Fruit fly (Drosophila melanogaster) whole organism, embryonic: Measurements from ENCODE around the gene r-cup.

Source experiments
- Adf1 ChIP-seq: fragments of 200-800 bp; sonication (Bioruptor generic); IDR thresholded peaks from 2 replicates; pipeline ENCODE4 v1.3.6; 2022; ENCODE audit warnings: missing biosample characterization, missing genetic modification characterization
- Atf3 ChIP-seq: fragments of 200-800 bp; sonication (Bioruptor generic); optimal IDR thresholded peaks from 3 replicates; lab custom pipeline; 2016; ENCODE audit warnings: missing biosample characterization, missing genetic modification characterization
- CG1024 ChIP-seq: fragments of 200-800 bp; sonication (Bioruptor generic); IDR thresholded peaks from 2 replicates; pipeline ENCODE4 v1.3.6; 2022; ENCODE audit warnings: missing biosample characterization, missing genetic modification characterization
- CG12104 ChIP-seq: fragments of 200-800 bp; sonication (Bioruptor generic); optimal IDR thresholded peaks from 3 replicates; lab custom pipeline; 2016; ENCODE audit warnings: missing biosample characterization, missing genetic modification characterization
- CG12659 ChIP-seq: fragments of 200-800 bp; sonication (Bioruptor generic); optimal IDR thresholded peaks from 3 replicates; lab custom pipeline; 2017; ENCODE audit warnings: mild to moderate bottlenecking, missing biosample characterization, missing genetic modification reagents, missing genetic modification characterization
- CG15011 ChIP-seq: fragments of 200-800 bp; sonication (Bioruptor generic); optimal IDR thresholded peaks from 3 replicates; lab custom pipeline; 2018; ENCODE audit warnings: missing biosample characterization, mild to moderate bottlenecking, missing genetic modification characterization
- CG15073 ChIP-seq: fragments of 200-800 bp; sonication (Bioruptor generic); optimal IDR thresholded peaks from 2 replicates; lab custom pipeline; 2016; ENCODE audit warnings: missing biosample characterization, missing genetic modification characterization
- CG17385 ChIP-seq: fragments of 200-800 bp; sonication (Bioruptor generic); optimal IDR thresholded peaks from 3 replicates; lab custom pipeline; 2018; ENCODE audit warnings: missing biosample characterization, mild to moderate bottlenecking, missing genetic modification characterization
- CG17912 ChIP-seq: fragments of 200-800 bp; sonication (Bioruptor generic); optimal IDR thresholded peaks from 2 replicates; lab custom pipeline; 2018; ENCODE audit warnings: missing biosample characterization, mild to moderate bottlenecking, missing genetic modification characterization
- CG2116 ChIP-seq: fragments of 200-800 bp; sonication (Bioruptor generic); optimal IDR thresholded peaks from 3 replicates; lab custom pipeline; 2018; ENCODE audit warnings: missing biosample characterization, mild to moderate bottlenecking, missing genetic modification characterization
- CG31224 ChIP-seq: fragments of 200-800 bp; sonication (Bioruptor generic); IDR thresholded peaks from 2 replicates; pipeline ENCODE4 v1.3.6; 2022; ENCODE audit warnings: missing biosample characterization, missing genetic modification characterization
- CG34224 ChIP-seq: fragments of 200-800 bp; sonication (Bioruptor generic); IDR thresholded peaks from 3 replicates; pipeline ENCODE4 v1.3.6; 2022; ENCODE audit warnings: missing biosample characterization, missing genetic modification characterization; ENCODE audit not compliant: partially characterized antibody
- CG42726 ChIP-seq: fragments of 200-800 bp; sonication (Bioruptor generic); IDR thresholded peaks from 2 replicates; pipeline ENCODE4 v1.3.6; 2022; ENCODE audit warnings: missing biosample characterization, missing genetic modification characterization; ENCODE audit not compliant: partially characterized antibody
- CG4360 ChIP-seq: fragments of 200-800 bp; sonication (Bioruptor generic); IDR thresholded peaks from 2 replicates; pipeline ENCODE4 v1.3.6; 2022; ENCODE audit warnings: missing biosample characterization, missing genetic modification characterization
- CG5953 ChIP-seq: fragments of 200-800 bp; sonication (Bioruptor generic); IDR thresholded peaks from 2 replicates; pipeline ENCODE4 v1.3.6; 2022; ENCODE audit warnings: missing biosample characterization, missing genetic modification characterization
- CG9797 ChIP-seq: fragments of 200-800 bp; sonication (Bioruptor generic); optimal IDR thresholded peaks from 3 replicates; lab custom pipeline; 2018; ENCODE audit warnings: missing biosample characterization, mild to moderate bottlenecking, missing genetic modification characterization
- CTCF ChIP-seq: fragments of 200-800 bp; sonication (Bioruptor generic); optimal IDR thresholded peaks from 2 replicates; lab custom pipeline; 2017; ENCODE audit warnings: missing biosample characterization, mild to moderate bottlenecking, missing genetic modification characterization, moderate library complexity
- D19A ChIP-seq: fragments of 200-800 bp; optimal IDR thresholded peaks from 3 replicates; lab custom pipeline; 2019; ENCODE audit warnings: missing biosample characterization, mild to moderate bottlenecking, missing genetic modification characterization, moderate library complexity
- Dfd ChIP-seq, 2 experiments: fragments of >200 bp; optimal IDR thresholded peaks; 2 replicates each; lab custom pipeline; 2017; ENCODE audit warnings: missing biosample characterization in 2 of 2, missing genetic modification characterization in 2 of 2
- Dref ChIP-seq: fragments of 200-800 bp; sonication (Bioruptor generic); IDR thresholded peaks from 2 replicates; pipeline ENCODE4 v1.3.6; 2022; ENCODE audit warnings: missing biosample characterization, missing genetic modification characterization
- Elba2 ChIP-seq: fragments of 200-800 bp; sonication (Bioruptor generic); optimal IDR thresholded peaks from 3 replicates; lab custom pipeline; 2016; ENCODE audit warnings: missing biosample characterization, missing genetic modification characterization
- GATAe ChIP-seq: fragments of 200-800 bp; sonication (Bioruptor generic); conservative IDR thresholded peaks from 2 replicates; pipeline ENCODE4 v1.3.6; 2022; ENCODE audit warnings: missing biosample characterization, missing genetic modification characterization
- HHEX ChIP-seq: fragments of 200-800 bp; sonication (Bioruptor generic); optimal IDR thresholded peaks from 3 replicates; lab custom pipeline; 2017; ENCODE audit warnings: missing biosample characterization, mild to moderate bottlenecking, missing genetic modification characterization, missing genetic modification reagents
- Hsf ChIP-seq: fragments of 200-800 bp; sonication (Bioruptor generic); optimal IDR thresholded peaks from 3 replicates; lab custom pipeline; 2016; ENCODE audit warnings: missing biosample characterization, missing genetic modification characterization
- Nf-YB ChIP-seq: fragments of 200-800 bp; sonication (Bioruptor generic); optimal IDR thresholded peaks from 3 replicates; lab custom pipeline; 2019; ENCODE audit warnings: missing biosample characterization, mild to moderate bottlenecking, missing genetic modification characterization, moderate library complexity
- Nf-YC ChIP-seq: fragments of 200-800 bp; optimal IDR thresholded peaks from 3 replicates; lab custom pipeline; 2019; ENCODE audit warnings: missing biosample characterization, mild to moderate bottlenecking, missing genetic modification characterization, moderate library complexity
- Side ChIP-seq: fragments of 200-800 bp; sonication (Bioruptor generic); optimal IDR thresholded peaks from 2 replicates; lab custom pipeline; 2016; ENCODE audit warnings: missing biosample characterization, missing genetic modification characterization
- Trl ChIP-seq, 3 experiments: fragments of >200 bp in 2 of 3; fragments of 200-800 bp in 1 of 3; sonication (Bioruptor generic) in 1 of 3; optimal IDR thresholded peaks; 2 replicates in 1 of 3; 3 replicates in 2 of 3; lab custom pipeline; 2016 to 2017; ENCODE audit warnings: missing biosample characterization in 1 of 3, missing genetic modification characterization in 1 of 3
- crol ChIP-seq: fragments of 200-800 bp; sonication (Bioruptor generic); IDR thresholded peaks from 2 replicates; pipeline ENCODE4 v1.3.6; 2022; ENCODE audit warnings: missing biosample characterization, missing genetic modification characterization
- eyg ChIP-seq: fragments of 200-800 bp; sonication (Bioruptor generic); optimal IDR thresholded peaks from 3 replicates; lab custom pipeline; 2016; ENCODE audit warnings: missing biosample characterization, missing genetic modification characterization
- gcm ChIP-seq: fragments of 200-800 bp; sonication (Bioruptor generic); optimal IDR thresholded peaks from 2 replicates; lab custom pipeline; 2019; ENCODE audit warnings: missing biosample characterization, mild to moderate bottlenecking, missing genetic modification characterization, moderate library complexity
- ind ChIP-seq: fragments of 200-800 bp; sonication (Bioruptor generic); optimal IDR thresholded peaks from 3 replicates; lab custom pipeline; 2016; ENCODE audit warnings: missing biosample characterization, missing genetic modification characterization
- insv ChIP-seq, 2 experiments: fragments of 200-800 bp; sonication (Bioruptor generic); optimal IDR thresholded peaks; 3 replicates each; lab custom pipeline; 2016 to 2018; ENCODE audit warnings: missing biosample characterization in 2 of 2, missing genetic modification characterization in 2 of 2
- jumu ChIP-seq: fragments of 200-800 bp; sonication (Bioruptor generic); optimal IDR thresholded peaks from 3 replicates; lab custom pipeline; 2016; ENCODE audit warnings: missing biosample characterization, missing genetic modification characterization
- kah ChIP-seq: fragments of 200-800 bp; sonication (Bioruptor generic); optimal IDR thresholded peaks from 2 replicates; lab custom pipeline; 2018; ENCODE audit warnings: missing biosample characterization, mild to moderate bottlenecking, missing genetic modification characterization
- klu ChIP-seq: fragments of 200-800 bp; sonication (Bioruptor generic); IDR thresholded peaks from 2 replicates; pipeline ENCODE4 v1.3.6; 2022; ENCODE audit warnings: missing biosample characterization, missing genetic modification characterization
- kni ChIP-seq: fragments of 200-800 bp; sonication (Bioruptor generic); optimal IDR thresholded peaks from 3 replicates; lab custom pipeline; 2017; ENCODE audit warnings: mild to moderate bottlenecking, missing biosample characterization, missing genetic modification reagents, missing genetic modification characterization
- lola ChIP-seq, 3 experiments: fragments of >200 bp in 2 of 3; fragments of 200-800 bp in 1 of 3; sonication (Bioruptor generic) in 1 of 3; optimal IDR thresholded peaks; 2 replicates each; lab custom pipeline; 2017 to 2019; ENCODE audit warnings: missing biosample characterization in 3 of 3, missing genetic modification characterization in 3 of 3, mild to moderate bottlenecking in 1 of 3, moderate library complexity in 1 of 3
- peb ChIP-seq: fragments of 200-800 bp; sonication (Bioruptor generic); IDR thresholded peaks from 2 replicates; pipeline ENCODE4 v1.3.6; 2022; ENCODE audit warnings: missing biosample characterization, missing genetic modification characterization
- pfk ChIP-seq: fragments of 200-800 bp; sonication (Bioruptor generic); optimal IDR thresholded peaks from 2 replicates; lab custom pipeline; 2018; ENCODE audit warnings: missing biosample characterization, mild to moderate bottlenecking, missing genetic modification characterization, moderate library complexity
- pros ChIP-seq: fragments of 200-800 bp; sonication (Bioruptor generic); optimal IDR thresholded peaks from 3 replicates; lab custom pipeline; 2019; ENCODE audit warnings: missing biosample characterization, mild to moderate bottlenecking, missing genetic modification characterization, moderate library complexity
- run ChIP-seq: fragments of 200-800 bp; sonication (Bioruptor generic); optimal IDR thresholded peaks from 3 replicates; lab custom pipeline; 2018; ENCODE audit warnings: missing biosample characterization, mild to moderate bottlenecking, missing genetic modification characterization
- sr ChIP-seq: fragments of 200-800 bp; sonication (Bioruptor generic); IDR thresholded peaks from 3 replicates; pipeline ENCODE4 v1.3.6; 2022; ENCODE audit warnings: missing biosample characterization, missing genetic modification characterization
- tx ChIP-seq: fragments of 200-800 bp; sonication (Bioruptor generic); optimal IDR thresholded peaks from 2 replicates; lab custom pipeline; 2016; ENCODE audit warnings: missing biosample characterization, missing genetic modification characterization
- vvl ChIP-seq: fragments of 200-800 bp; sonication (Bioruptor generic); IDR thresholded peaks from 2 replicates; pipeline ENCODE4 v1.3.6; 2022; ENCODE audit warnings: missing biosample characterization, missing genetic modification characterization
- wdn ChIP-seq: fragments of 200-800 bp; sonication (Bioruptor generic); IDR thresholded peaks from 2 replicates; pipeline ENCODE4 v1.3.6; 2022; ENCODE audit warnings: missing biosample characterization, missing genetic modification characterization

r-cup gene

dm6 chrX:21058991-21059390 is 33.3 kb upstream of the r-cup start (continued):
- peak; percentile 55 for TF ChIP-seq CG31224 (GFP tag; lab: Robert Waterston, UW)
- peak; percentile 86 for TF ChIP-seq CG5953 (GFP tag; lab: Robert Waterston, UW)
- TF ChIP-seq CG17912 (GFP tag; lab: Kevin White, UChicago) = peak; percentile 80
- peak; percentile 48; the same call in 1 of the 2 replicates for TF ChIP-seq CG4360 (GFP tag; lab: Robert Waterston, UW)
- TF ChIP-seq CG12104 (GFP tag; lab: Kevin White, UChicago) = peak; percentile 76
- peak; percentile 91 for TF ChIP-seq eyg (GFP tag; lab: Kevin White, UChicago)
- peak; percentile 72 for TF ChIP-seq pros (GFP tag; lab: Kevin White, UChicago)
- no peak for TF ChIP-seq Dref (GFP tag; lab: Robert Waterston, UW)

- TF ChIP-seq klu (GFP tag; lab: Robert Waterston, UW) (no peak), wdn (GFP tag; lab: Robert Waterston, UW) (no peak), kah (GFP tag; lab: Kevin White, UChicago) (no peak), Dref (GFP tag; lab: Robert Waterston, UW) (no peak), CG9797 (GFP tag; lab: Kevin White, UChicago) (no peak), CG34224 (no peak), CG15011 (GFP tag; lab: Kevin White, UChicago) (no peak), CTCF (peak; percentile 84), jumu (GFP tag; lab: Kevin White, UChicago) (no peak)
- TF ChIP-seq, all 482 proteins: peak for 1
These were observed 32.7 kb upstream of the r-cup start for dm6 chrX:21058437-21058836.

- TF ChIP-seq Elba2 (peak; percentile 87), vvl (GFP tag; lab: Robert Waterston, UW) (no peak), CG12659 (GFP tag; lab: Kevin White, UChicago) (no peak), pfk (GFP tag; lab: Kevin White, UChicago) (peak; percentile 24), gcm (peak; percentile 64), Nf-YB (GFP tag; lab: Kevin White, UChicago) (peak; percentile 51), insv (GFP tag; optimal IDR thresholded peaks at IDR 0.05; lab: Kevin White, UChicago) (peak; percentile 77 to 96), lola (GFP tag; optimal IDR thresholded peaks at IDR 0.05; lab: Kevin White, UChicago) (no peak), Side (GFP tag; lab: Kevin White, UChicago) (no peak), D19A (tag; lab: Kevin White, UChicago) (peak; percentile 63), tx (GFP tag; lab: Kevin White, UChicago) (no peak), Nf-YC (tag; lab: Kevin White, UChicago) (peak; percentile 39), Trl (optimal IDR thresholded peaks at IDR 0.05; lab: Kevin White, UChicago) (peak; percentile 20 to 28), Trl (GFP tag; optimal IDR thresholded peaks at IDR 0.05; lab: Kevin White, UChicago) (no peak), CG42726 (GFP tag; lab: Robert Waterston, UW) (no peak)
These were observed 31.0 kb upstream of the r-cup start for dm6 chrX:21056732-21057131.

DNA sequence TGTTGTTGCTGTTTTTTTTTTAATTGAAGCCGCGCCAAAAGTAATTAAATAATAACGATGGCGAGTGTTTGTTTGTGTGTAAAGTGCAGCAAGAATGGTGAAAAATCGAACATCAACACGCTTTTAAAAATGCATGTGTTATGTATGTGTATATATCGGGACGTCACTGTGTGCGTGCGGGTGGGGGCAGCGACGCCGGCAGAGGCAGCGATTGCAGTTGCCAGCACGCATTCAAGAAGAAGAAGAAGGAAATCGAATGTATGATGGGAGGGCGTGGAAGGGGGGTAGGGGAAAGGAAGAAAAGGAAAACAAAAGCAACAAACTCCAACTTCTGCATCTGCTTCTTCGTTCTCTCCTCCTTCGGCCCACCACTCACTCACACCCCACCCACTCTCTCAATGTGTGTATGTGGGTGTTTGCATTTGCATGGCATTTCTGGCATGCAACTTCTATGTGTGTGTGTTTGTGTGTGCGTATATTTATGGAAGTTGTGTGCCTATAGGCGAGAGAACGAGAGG is 29.3 kb upstream of the r-cup start:
- TF ChIP-seq CG17385 (GFP tag; lab: Kevin White, UChicago) = peak; percentile 85
- no peak for TF ChIP-seq Hsf (GFP tag; lab: Kevin White, UChicago)
- no peak for TF ChIP-seq gcm
- TF ChIP-seq GATAe (GFP tag; lab: Robert Waterston, UW) = no peak
- no peak for TF ChIP-seq Dfd (GFP tag; optimal IDR thresholded peaks at IDR 0.05; lab: Kevin White, UChicago)
- TF ChIP-seq HHEX (GFP tag; lab: Kevin White, UChicago) = no peak
- peak; percentile 31; the same call in 1 of the 2 replicates for TF ChIP-seq Adf1 (GFP tag; lab: Robert Waterston, UW)
- peak; percentile 75 for TF ChIP-seq CG15073 (GFP tag; lab: Kevin White, UChicago)
- TF ChIP-seq run (tag; lab: Kevin White, UChicago) = no peak
- TF ChIP-seq pros (GFP tag; lab: Kevin White, UChicago) = peak; percentile 10
- TF ChIP-seq Atf3 (GFP tag; lab: Kevin White, UChicago) = no peak
- peak; percentile 15 for TF ChIP-seq kni (GFP tag; lab: Kevin White, UChicago)
- peak; percentile 93 for TF ChIP-seq crol (GFP tag; lab: Robert Waterston, UW)
- no peak for TF ChIP-seq CG1024
- no peak for TF ChIP-seq peb (GFP tag; lab: Robert Waterston, UW)
- TF ChIP-seq ind (GFP tag; lab: Kevin White, UChicago) = no peak
- peak; percentile 61; the same call in 2 of the 3 replicates for TF ChIP-seq sr
- no peak for TF ChIP-seq CG2116 (GFP tag; lab: Kevin White, UChicago)
- TF ChIP-seq D19A (tag; lab: Kevin White, UChicago) = no peak
